Fruit fly (Drosophila melanogaster) S2 (cell line): Measurements from ENCODE around the gene OtopLa.

Experiments used
- CG8478 ChIP-seq: fragments of >200 bp; optimal IDR thresholded peaks from 2 replicates; lab custom pipeline; 2018
- CTCF ChIP-seq, 2 experiments: fragments of >200 bp; optimal IDR thresholded peaks; 2 replicates each; lab custom pipeline; 2018

- TF ChIP-seq CTCF (optimal IDR thresholded peaks at IDR 0.05; lab: Kevin White, UChicago) (no peak), CG8478 (lab: Kevin White, UChicago) (no peak)
Observed at dm6 chrX:5648437-5648959, at the start of gene OtopLa.
